Worm (Caenorhabditis elegans): ENCODE measurements around the gene sdf-9.

The sdf-9 gene

ce11 chrV:20761758-20762157 lies 36.3 kb upstream of the sdf-9 start:
- no peak for TF ChIP-seq scrt-1 (GFP tag; IDR thresholded peaks at IDR 0.05)
- TF ChIP-seq ets-7 (tag; optimal IDR thresholded peaks at IDR 0.05) = no peak

ce11 chrV:20763192-20763591 lies 34.8 kb upstream of the sdf-9 start:
- TF ChIP-seq hmg-4 (GFP tag; optimal IDR thresholded peaks at IDR 0.05) (no peak), flt-1 (GFP tag; IDR thresholded peaks at IDR 0.05) (no peak), ceh-13 (GFP tag; optimal IDR thresholded peaks at IDR 0.05) (no peak), sea-1 (GFP tag; conservative IDR thresholded peaks at IDR 0.05) (no peak), B0310.2 (tag; optimal IDR thresholded peaks at IDR 0.05) (no peak), scrt-1 (GFP tag; IDR thresholded peaks at IDR 0.05) (no peak), ets-7 (tag; optimal IDR thresholded peaks at IDR 0.05) (no peak), ceh-36 (tag; optimal IDR thresholded peaks at IDR 0.05) (no peak), pes-1 (GFP tag; IDR thresholded peaks at IDR 0.05) (no peak), F13C5.2 (tag; optimal IDR thresholded peaks at IDR 0.05) (no peak)

DNA sequence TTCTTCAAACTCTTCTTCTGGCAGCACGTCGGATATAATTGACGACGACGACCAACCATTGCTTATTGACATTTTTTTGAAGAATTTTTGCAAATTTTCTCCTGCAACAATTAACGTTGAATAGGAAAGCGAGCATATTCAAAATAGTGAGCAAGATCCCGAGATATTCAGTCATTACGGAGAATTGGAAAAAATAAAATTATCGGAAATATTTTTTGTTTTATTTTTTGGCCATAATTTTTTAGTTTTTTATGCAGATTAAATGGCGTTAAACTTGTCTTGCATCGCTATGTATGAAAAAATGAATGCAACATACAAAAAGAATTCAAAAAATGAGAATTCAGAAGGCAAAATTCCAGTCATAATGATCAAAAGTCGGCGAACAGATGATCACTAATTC lies 28.0 kb upstream of the sdf-9 start, which contains the start of gene elp-1:
Gene elp-1 (minus strand): TSS at position 101 of the 400 bp plus-strand sequence.
- no peak for TF ChIP-seq ama-1 (optimal IDR thresholded peaks at IDR 0.05)
- no peak for TF ChIP-seq F13C5.2 (tag; optimal IDR thresholded peaks at IDR 0.05)
- no peak for TF ChIP-seq tbx-11 (GFP tag; IDR thresholded peaks at IDR 0.05)
- TF ChIP-seq hnd-1 (tag; optimal IDR thresholded peaks at IDR 0.05) = no peak
- no peak for TF ChIP-seq B0310.2 (tag; optimal IDR thresholded peaks at IDR 0.05)
- no peak for TF ChIP-seq ets-7 (tag; optimal IDR thresholded peaks at IDR 0.05)
- no peak for TF ChIP-seq aly-1 (tag; optimal IDR thresholded peaks at IDR 0.05)
- TF ChIP-seq tbx-37 (GFP tag; conservative IDR thresholded peaks at IDR 0.05) = no peak
- no peak for TF ChIP-seq scrt-1 (GFP tag; IDR thresholded peaks at IDR 0.05)
- no peak for TF ChIP-seq pes-1 (GFP tag; IDR thresholded peaks at IDR 0.05)
- no peak for TF ChIP-seq flt-1 (GFP tag; IDR thresholded peaks at IDR 0.05)
- no peak for TF ChIP-seq ceh-36 (tag; optimal IDR thresholded peaks at IDR 0.05)
- TF ChIP-seq tra-4 (tag; optimal IDR thresholded peaks at IDR 0.05) = no peak
- no peak for TF ChIP-seq hmbx-1 (tag; optimal IDR thresholded peaks at IDR 0.05)
- TF ChIP-seq hmg-4 (GFP tag; optimal IDR thresholded peaks at IDR 0.05) = no peak
- TF ChIP-seq sea-1 (GFP tag; conservative IDR thresholded peaks at IDR 0.05) = no peak

DNA sequence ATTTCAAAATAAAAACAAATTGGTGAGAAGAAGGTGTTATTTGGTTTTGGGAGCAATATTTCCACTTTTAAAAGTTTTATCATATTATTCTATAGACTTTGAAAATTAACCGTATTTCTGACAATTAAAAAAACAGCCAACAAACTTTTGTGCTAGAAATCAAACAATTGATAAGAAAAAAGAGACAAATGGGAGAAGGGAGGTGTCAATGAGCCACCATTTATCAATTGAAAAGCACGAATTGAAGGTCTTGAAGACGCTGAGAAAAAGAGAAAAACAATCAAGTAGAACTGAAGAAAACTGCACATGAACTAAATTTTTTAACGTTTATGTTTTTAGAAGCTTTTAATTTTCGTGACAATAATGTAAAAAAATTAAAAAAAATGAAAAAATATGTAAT lies 27.2 kb upstream of the sdf-9 start:
- TF ChIP-seq aly-1 (tag; optimal IDR thresholded peaks at IDR 0.05) (no peak), tra-4 (tag; optimal IDR thresholded peaks at IDR 0.05) (no peak), ets-7 (tag; optimal IDR thresholded peaks at IDR 0.05) (no peak), ceh-13 (GFP tag; optimal IDR thresholded peaks at IDR 0.05) (no peak), B0310.2 (tag; optimal IDR thresholded peaks at IDR 0.05) (no peak), ama-1 (optimal IDR thresholded peaks at IDR 0.05) (no peak), pes-1 (GFP tag; IDR thresholded peaks at IDR 0.05) (no peak), hmbx-1 (tag; optimal IDR thresholded peaks at IDR 0.05) (no peak), ceh-36 (tag; optimal IDR thresholded peaks at IDR 0.05) (no peak), sea-1 (GFP tag; conservative IDR thresholded peaks at IDR 0.05) (no peak), F13C5.2 (tag; optimal IDR thresholded peaks at IDR 0.05) (no peak), tbx-37 (GFP tag; conservative IDR thresholded peaks at IDR 0.05) (no peak), tbx-11 (GFP tag; IDR thresholded peaks at IDR 0.05) (no peak), flt-1 (GFP tag; IDR thresholded peaks at IDR 0.05) (no peak), scrt-1 (GFP tag; IDR thresholded peaks at IDR 0.05) (no peak)

- TF ChIP-seq pes-1 (GFP tag; IDR thresholded peaks at IDR 0.05) (no peak), tbx-11 (GFP tag; IDR thresholded peaks at IDR 0.05) (no peak), ets-7 (tag; optimal IDR thresholded peaks at IDR 0.05) (no peak), scrt-1 (GFP tag; IDR thresholded peaks at IDR 0.05) (no peak), hnd-1 (tag; optimal IDR thresholded peaks at IDR 0.05) (no peak), hmbx-1 (tag; optimal IDR thresholded peaks at IDR 0.05) (no peak), F13C5.2 (tag; optimal IDR thresholded peaks at IDR 0.05) (no peak), tra-4 (tag; optimal IDR thresholded peaks at IDR 0.05) (no peak), tbx-37 (GFP tag; conservative IDR thresholded peaks at IDR 0.05) (no peak), ceh-36 (tag; optimal IDR thresholded peaks at IDR 0.05) (no peak)
Observed at ce11 chrV:20771702-20772101, 26.3 kb upstream of the sdf-9 start.

DNA sequence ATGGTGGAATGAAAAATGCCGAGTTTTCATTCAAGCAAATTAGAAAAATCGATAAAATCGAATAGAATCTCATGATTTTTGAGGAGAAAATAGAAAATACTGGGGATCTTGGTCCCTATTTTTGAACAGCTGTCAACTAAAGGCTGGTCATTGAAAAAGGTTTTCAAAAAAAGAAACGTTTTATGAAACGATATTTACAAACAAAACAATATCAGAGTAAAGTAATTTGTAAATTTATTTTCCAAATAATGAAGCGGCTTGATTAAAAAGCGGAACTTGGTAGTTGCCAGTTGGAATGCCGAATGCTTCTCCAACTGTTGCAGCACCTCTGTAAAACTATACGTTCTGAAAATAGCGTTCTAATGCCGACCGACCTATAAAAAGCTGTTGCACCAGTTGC lies 24.4 kb upstream of the sdf-9 start, which contains the start of gene F38A6.5:
Gene F38A6.5 (minus strand): TSS at position 101 of the 400 bp plus-strand sequence.
- TF ChIP-seq pes-1 (GFP tag; IDR thresholded peaks at IDR 0.05) = no peak

ce11 chrV:20775269-20775668 lies 22.7 kb upstream of the sdf-9 start, which contains the start of gene F38A6.4:
TSS of gene F38A6.4 (minus strand) at chrV:20775369.
- no peak for TF ChIP-seq flt-1 (GFP tag; IDR thresholded peaks at IDR 0.05)
- no peak for TF ChIP-seq scrt-1 (GFP tag; IDR thresholded peaks at IDR 0.05)
- TF ChIP-seq ceh-36 (tag; optimal IDR thresholded peaks at IDR 0.05) = no peak
- no peak for TF ChIP-seq tbx-11 (GFP tag; IDR thresholded peaks at IDR 0.05)

- TF ChIP-seq ets-7 (tag; optimal IDR thresholded peaks at IDR 0.05) (no peak), tbx-37 (GFP tag; conservative IDR thresholded peaks at IDR 0.05) (no peak), hmbx-1 (tag; optimal IDR thresholded peaks at IDR 0.05) (no peak), sea-1 (GFP tag; conservative IDR thresholded peaks at IDR 0.05) (no peak), tbx-11 (GFP tag; IDR thresholded peaks at IDR 0.05) (no peak), ceh-36 (tag; optimal IDR thresholded peaks at IDR 0.05) (no peak), B0310.2 (tag; optimal IDR thresholded peaks at IDR 0.05) (no peak), F13C5.2 (tag; optimal IDR thresholded peaks at IDR 0.05) (no peak), flt-1 (GFP tag; IDR thresholded peaks at IDR 0.05) (no peak), hnd-1 (tag; optimal IDR thresholded peaks at IDR 0.05) (no peak), ama-1 (optimal IDR thresholded peaks at IDR 0.05) (no peak), scrt-1 (GFP tag; IDR thresholded peaks at IDR 0.05) (no peak), ceh-13 (GFP tag; optimal IDR thresholded peaks at IDR 0.05) (no peak)
Observed at ce11 chrV:20776761-20777160, 21.3 kb upstream of the sdf-9 start.

Data from whole organism, early embryonic.